Fruit fly (Drosophila melanogaster): ENCODE results near the gene tgy.

The tgy gene

dm6 chrX:19153288-19154130, 26.4 kb upstream of the tgy start (continued):
- TF ChIP-seq Lhr (GFP tag; optimal IDR thresholded peaks at IDR 0.05): no peak
- TF ChIP-seq CG7271 (tag; optimal IDR thresholded peaks at IDR 0.05): no peak
- TF ChIP-seq Drgx (GFP tag; IDR thresholded peaks at IDR 0.05): peak; percentile 28; the same call in 1 of the 2 replicates
- TF ChIP-seq CG6175 (GFP tag; IDR thresholded peaks at IDR 0.05): peak; percentile 90
- TF ChIP-seq CG1233 (GFP tag; optimal IDR thresholded peaks at IDR 0.05): no peak
- no peak for TF ChIP-seq fd102C (GFP tag; optimal IDR thresholded peaks at IDR 0.05)
- no peak for TF ChIP-seq CG7786 (GFP tag; optimal IDR thresholded peaks at IDR 0.05)
- TF ChIP-seq CkIIα-i1 (GFP tag; IDR thresholded peaks at IDR 0.05): no peak
- TF ChIP-seq bsh (GFP tag; optimal IDR thresholded peaks at IDR 0.05): no peak
- TF ChIP-seq Dbx (GFP tag; IDR thresholded peaks at IDR 0.05): peak; percentile 47; the same call in 2 of the 3 replicates
- 0 out of 3 replicates have a peak, but pooled peaks have one; percentile 31 for TF ChIP-seq gce (GFP tag; IDR thresholded peaks at IDR 0.05)
- peak; percentile 44; the same call in 1 of the 2 replicates for TF ChIP-seq amos (GFP tag; IDR thresholded peaks at IDR 0.05; ENCODE audit: partially characterized antibody)
- no peak for TF ChIP-seq stc (GFP tag; IDR thresholded peaks at IDR 0.05)
- TF ChIP-seq CG9609 (GFP tag; optimal IDR thresholded peaks at IDR 0.05): peak; percentile 9
- no peak for TF ChIP-seq CG6654 (GFP tag; optimal IDR thresholded peaks at IDR 0.05)
- TF ChIP-seq CG13296 (GFP tag; optimal IDR thresholded peaks at IDR 0.05): peak; percentile 26
- TF ChIP-seq CG3163 (GFP tag; optimal IDR thresholded peaks at IDR 0.05): peak; percentile 98
- TF ChIP-seq vvl (GFP tag; IDR thresholded peaks at IDR 0.05): 0 out of 2 replicates have a peak, but pooled peaks have one; percentile 19
- no peak for TF ChIP-seq CG3065 (GFP tag; optimal IDR thresholded peaks at IDR 0.05)
- TF ChIP-seq Bgb (GFP tag; IDR thresholded peaks at IDR 0.05; ENCODE audit: partially characterized antibody): peak; percentile 51; the same call in 1 of the 2 replicates
- peak; percentile 6 for TF ChIP-seq CG5180 (GFP tag; optimal IDR thresholded peaks at IDR 0.05)
- no peak for TF ChIP-seq CG9215 (GFP tag; IDR thresholded peaks at IDR 0.05)
- no peak for TF ChIP-seq CG8388 (GFP tag; optimal IDR thresholded peaks at IDR 0.05)
- peak; percentile 75 for TF ChIP-seq yki (optimal IDR thresholded peaks at IDR 0.05)
- no peak for TF ChIP-seq CG12104 (GFP tag; optimal IDR thresholded peaks at IDR 0.05)
- TF ChIP-seq CG16813 (GFP tag; IDR thresholded peaks at IDR 0.05; ENCODE audit: partially characterized antibody): 0 out of 3 replicates have a peak, but pooled peaks have one; percentile 13
- peak; percentile 32; the same call in 1 of the 2 replicates for TF ChIP-seq NFAT (GFP tag; IDR thresholded peaks at IDR 0.05)
- TF ChIP-seq Deaf1 (tag; optimal IDR thresholded peaks at IDR 0.05): peak; percentile 98
- TF ChIP-seq CG30020 (tag; optimal IDR thresholded peaks at IDR 0.05): no peak
- no peak for TF ChIP-seq HLH3B (GFP tag; IDR thresholded peaks at IDR 0.05)
- no peak for TF ChIP-seq dimm (GFP tag; IDR thresholded peaks at IDR 0.05)
- no peak for TF ChIP-seq Tbp (GFP tag; optimal IDR thresholded peaks at IDR 0.05)
- TF ChIP-seq crol (GFP tag; IDR thresholded peaks at IDR 0.05): peak; percentile 96
- TF ChIP-seq CG10267 (tag; optimal IDR thresholded peaks at IDR 0.05): no peak
- peak; percentile 63 for TF ChIP-seq cg (GFP tag; optimal IDR thresholded peaks at IDR 0.05)
- no peak for TF ChIP-seq CG11504 (tag; optimal IDR thresholded peaks at IDR 0.05)
- no peak for TF ChIP-seq CG9817 (tag; optimal IDR thresholded peaks at IDR 0.05)
- TF ChIP-seq pb (GFP tag; optimal IDR thresholded peaks at IDR 0.05): no peak
- TF ChIP-seq phol (tag; optimal IDR thresholded peaks at IDR 0.05): no peak
- no peak for TF ChIP-seq CG8765 (GFP tag; IDR thresholded peaks at IDR 0.05)
- no peak for TF ChIP-seq Dad (GFP tag; optimal IDR thresholded peaks at IDR 0.05)
- TF ChIP-seq bbx (GFP tag; IDR thresholded peaks at IDR 0.05; ENCODE audit: partially characterized antibody): peak; percentile 69
- TF ChIP-seq CG4854 (GFP tag; optimal IDR thresholded peaks at IDR 0.05): no peak
- no peak for TF ChIP-seq tna (GFP tag; IDR thresholded peaks at IDR 0.05; ENCODE audit: partially characterized antibody)
- TF ChIP-seq CG6791 (GFP tag; IDR thresholded peaks at IDR 0.05; ENCODE audit: partially characterized antibody): 0 out of 3 replicates have a peak, but pooled peaks have one; percentile 17
- no peak for TF ChIP-seq Taf1 (GFP tag; IDR thresholded peaks at IDR 0.05)
- no peak for TF ChIP-seq aop (GFP tag; IDR thresholded peaks at IDR 0.05)
- TF ChIP-seq CG12769 (tag; optimal IDR thresholded peaks at IDR 0.05): peak; percentile 66
